Worm (Caenorhabditis elegans) whole organism, late embryonic: Measurements from ENCODE around the gene F53C11.9.

Source experiments
- C08G9.2 ChIP-seq: sonication (generic microtip); optimal IDR thresholded peaks from 2 replicates; lab custom pipeline; 2016; ENCODE audit warnings: mild to moderate bottlenecking, missing genetic modification characterization, moderate library complexity, missing compliant biosample characterization
- C38D4.7 ChIP-seq: fragments of 200-800 bp; sonication (Bioruptor generic); optimal IDR thresholded peaks from 2 replicates; lab custom pipeline; 2018; ENCODE audit warnings: mild to moderate bottlenecking, missing genetic modification characterization, moderate library complexity, missing compliant biosample characterization
- K09A11.1 ChIP-seq: sonication (generic microtip); optimal IDR thresholded peaks from 2 replicates; lab custom pipeline; 2017; ENCODE audit warnings: antibody characterized with exemption, mild to moderate bottlenecking, missing genetic modification characterization, missing compliant biosample characterization; ENCODE audit not compliant: insufficient read depth
- T23F11.4 ChIP-seq: fragments of 200-800 bp; sonication (Bioruptor generic); optimal IDR thresholded peaks from 2 replicates; lab custom pipeline; 2018; ENCODE audit warnings: mild to moderate bottlenecking, missing genetic modification characterization, missing compliant biosample characterization
- Y22D7AL.16 ChIP-seq: sonication (generic microtip); optimal IDR thresholded peaks from 2 replicates; lab custom pipeline; 2016; ENCODE audit warnings: missing genetic modification characterization, missing compliant biosample characterization
- ahr-1 ChIP-seq: sonication (generic microtip); optimal IDR thresholded peaks from 2 replicates; lab custom pipeline; 2016; ENCODE audit warnings: missing genetic modification characterization, missing compliant biosample characterization
- ceh-19 ChIP-seq: fragments of 200-800 bp; sonication (Bioruptor generic); optimal IDR thresholded peaks from 2 replicates; lab custom pipeline; 2018; ENCODE audit warnings: mild to moderate bottlenecking, missing genetic modification characterization, missing compliant biosample characterization
- ceh-22 ChIP-seq: sonication (generic microtip); optimal IDR thresholded peaks from 2 replicates; lab custom pipeline; 2017; ENCODE audit warnings: missing biosample characterization, missing genetic modification characterization
- ceh-24 ChIP-seq: sonication (generic microtip); optimal IDR thresholded peaks from 2 replicates; lab custom pipeline; 2016; ENCODE audit warnings: mild to moderate bottlenecking, missing genetic modification characterization, missing compliant biosample characterization
- ceh-48 ChIP-seq: sonication (generic microtip); optimal IDR thresholded peaks from 2 replicates; lab custom pipeline; 2016; ENCODE audit warnings: missing genetic modification characterization, inconsistent platforms, missing compliant biosample characterization
- ceh-9 ChIP-seq: sonication (generic microtip); optimal IDR thresholded peaks from 2 replicates; lab custom pipeline; 2016; ENCODE audit warnings: mild to moderate bottlenecking, missing genetic modification characterization, inconsistent platforms, missing compliant biosample characterization
- che-1 ChIP-seq: sonication (generic microtip); optimal IDR thresholded peaks from 2 replicates; lab custom pipeline; 2016; ENCODE audit warnings: mild to moderate bottlenecking, missing genetic modification characterization, missing compliant biosample characterization
- elt-4 ChIP-seq: sonication (generic microtip); optimal IDR thresholded peaks from 2 replicates; lab custom pipeline; 2016; ENCODE audit warnings: missing genetic modification characterization, missing compliant biosample characterization
- fax-1 ChIP-seq: sonication (generic microtip); optimal IDR thresholded peaks from 2 replicates; lab custom pipeline; 2016; ENCODE audit warnings: missing genotype, missing genetic modification characterization, missing compliant biosample characterization
- fkh-10 ChIP-seq: fragments of 150-350 bp; optimal IDR thresholded peaks from 2 replicates; lab custom pipeline; 2014; ENCODE audit warnings: missing biosample characterization, missing genetic modification reagents, missing genetic modification characterization
- gmeb-2 ChIP-seq: sonication (generic microtip); optimal IDR thresholded peaks from 2 replicates; lab custom pipeline; 2016; ENCODE audit warnings: missing genetic modification characterization, inconsistent platforms, missing compliant biosample characterization
- hlh-13 ChIP-seq: fragments of 200-800 bp; sonication (Bioruptor generic); optimal IDR thresholded peaks from 2 replicates; lab custom pipeline; 2018; ENCODE audit warnings: mild to moderate bottlenecking, missing genetic modification characterization, missing compliant biosample characterization
- hlh-30 ChIP-seq: sonication (generic microtip); optimal IDR thresholded peaks from 2 replicates; lab custom pipeline; 2017; ENCODE audit warnings: antibody characterized with exemption, missing genetic modification characterization, missing compliant biosample characterization; ENCODE audit not compliant: insufficient read depth
- hlh-6 ChIP-seq: sonication (generic microtip); optimal IDR thresholded peaks from 2 replicates; lab custom pipeline; 2016; ENCODE audit warnings: missing genotype, missing genetic modification characterization, missing compliant biosample characterization
- lim-6 ChIP-seq: sonication (generic microtip); optimal IDR thresholded peaks from 2 replicates; lab custom pipeline; 2016; ENCODE audit warnings: missing genetic modification characterization, missing compliant biosample characterization
- mec-3 ChIP-seq: sonication (generic microtip); optimal IDR thresholded peaks from 2 replicates; lab custom pipeline; 2016; ENCODE audit warnings: borderline replicate concordance, missing genetic modification characterization, missing compliant biosample characterization
- nhr-11 ChIP-seq: fragments of 150-350 bp; optimal IDR thresholded peaks from 2 replicates; lab custom pipeline; 2014; ENCODE audit warnings: missing biosample characterization, missing genetic modification characterization
- nhr-232 ChIP-seq: sonication (generic microtip); optimal IDR thresholded peaks from 2 replicates; lab custom pipeline; 2016; ENCODE audit warnings: missing genetic modification characterization, missing compliant biosample characterization
- odd-2 ChIP-seq: sonication (generic microtip); optimal IDR thresholded peaks from 2 replicates; lab custom pipeline; 2017; ENCODE audit warnings: antibody characterized with exemption, mild to moderate bottlenecking, missing genetic modification characterization, missing compliant biosample characterization
- pag-3 ChIP-seq: sonication (generic microtip); optimal IDR thresholded peaks from 2 replicates; lab custom pipeline; 2016; ENCODE audit warnings: missing compliant biosample characterization, missing genetic modification characterization, borderline replicate concordance
- pax-1 ChIP-seq: fragments of 150-350 bp; optimal IDR thresholded peaks from 2 replicates; lab custom pipeline; 2014; ENCODE audit warnings: missing biosample characterization, missing genetic modification characterization
- pha-2 ChIP-seq: sonication (generic microtip); optimal IDR thresholded peaks from 2 replicates; lab custom pipeline; 2017; ENCODE audit warnings: mild to moderate bottlenecking, missing genetic modification characterization, missing compliant biosample characterization
- pha-4 ChIP-seq: fragments of 150-350 bp; optimal IDR thresholded peaks from 2 replicates; lab custom pipeline; 2018; ENCODE audit warnings: missing biosample characterization, missing genetic modification reagents, missing genetic modification characterization
- pqm-1 ChIP-seq: sonication (generic microtip); optimal IDR thresholded peaks from 2 replicates; lab custom pipeline; 2016; ENCODE audit warnings: missing genetic modification characterization, missing compliant biosample characterization
- ref-2 ChIP-seq: sonication (generic microtip); optimal IDR thresholded peaks from 2 replicates; lab custom pipeline; 2016; ENCODE audit warnings: missing genetic modification characterization, missing compliant biosample characterization
- rnt-1 ChIP-seq: sonication (generic microtip); optimal IDR thresholded peaks from 2 replicates; lab custom pipeline; 2016; ENCODE audit warnings: missing genetic modification characterization, missing compliant biosample characterization
- sdc-2 ChIP-seq: sonication (generic microtip); optimal IDR thresholded peaks from 2 replicates; lab custom pipeline; 2016; ENCODE audit warnings: missing genotype, missing genetic modification characterization, missing compliant biosample characterization
- sox-2 ChIP-seq: fragments of 200-800 bp; sonication (Bioruptor generic); IDR thresholded peaks from 2 replicates; pipeline ENCODE4 v1.3.6; 2022; ENCODE audit warnings: missing genetic modification reagents, missing genetic modification characterization, missing compliant biosample characterization
- sox-4 ChIP-seq: sonication (generic microtip); optimal IDR thresholded peaks from 2 replicates; lab custom pipeline; 2017; ENCODE audit warnings: mild to moderate bottlenecking, missing genetic modification characterization, inconsistent platforms, missing compliant biosample characterization
- unc-3 ChIP-seq, 2 experiments: fragments of 200-800 bp in 1 of 2; sonication (Bioruptor generic) in 1 of 2; sonication (generic microtip) in 1 of 2; conservative IDR thresholded peaks in 1 of 2; optimal IDR thresholded peaks in 1 of 2; 2 replicates each; pipeline versions ENCODE4 v1.3.6 to Lab custom; 2016 to 2022; ENCODE audit warnings: missing compliant biosample characterization in 2 of 2, missing genetic modification characterization in 2 of 2, missing genetic modification reagents in 1 of 2
- unc-42 ChIP-seq: sonication (generic microtip); optimal IDR thresholded peaks from 2 replicates; lab custom pipeline; 2016; ENCODE audit warnings: missing genotype, missing genetic modification characterization, missing compliant biosample characterization
- unc-55 ChIP-seq: sonication (generic microtip); optimal IDR thresholded peaks from 2 replicates; lab custom pipeline; 2017; ENCODE audit warnings: missing biosample characterization, missing genetic modification reagents, missing genetic modification characterization
- unc-86 ChIP-seq: sonication (generic microtip); optimal IDR thresholded peaks from 2 replicates; lab custom pipeline; 2016; ENCODE audit warnings: missing genetic modification characterization, missing compliant biosample characterization
- zip-5 ChIP-seq: sonication (generic microtip); optimal IDR thresholded peaks from 2 replicates; lab custom pipeline; 2016; ENCODE audit warnings: missing genetic modification characterization, missing compliant biosample characterization

The F53C11.9 gene

DNA sequence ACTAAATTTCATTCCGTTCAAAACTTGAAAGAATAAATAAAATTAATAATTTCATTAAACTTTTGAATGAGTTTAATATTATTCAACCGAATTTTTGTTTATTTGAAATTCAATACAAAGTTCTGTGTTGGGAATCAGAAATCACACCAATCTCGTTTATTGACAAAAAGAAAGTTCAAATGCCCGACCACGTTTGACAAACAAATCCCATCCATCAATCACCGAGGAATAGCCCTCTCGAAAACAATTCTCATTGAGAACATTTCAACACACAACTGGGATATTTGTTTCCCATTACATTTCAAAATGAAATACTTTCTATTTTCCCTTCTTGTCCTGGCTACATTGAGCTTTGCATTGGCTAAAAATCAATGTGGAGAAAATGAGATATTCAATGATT lies at the start of gene F53C11.9:
F53C11.9 (plus strand) TSS at position 159 of the 400 bp plus-strand sequence.
- TF ChIP-seq mec-3 (tag; lab: Kevin White, UChicago) (no peak), fkh-10 (GFP tag; lab: Kevin White, UChicago) (no peak), pha-4 (tag; lab: Kevin White, UChicago) (no peak), unc-55 (GFP tag; lab: Kevin White, UChicago) (peak; percentile 17)

DNA sequence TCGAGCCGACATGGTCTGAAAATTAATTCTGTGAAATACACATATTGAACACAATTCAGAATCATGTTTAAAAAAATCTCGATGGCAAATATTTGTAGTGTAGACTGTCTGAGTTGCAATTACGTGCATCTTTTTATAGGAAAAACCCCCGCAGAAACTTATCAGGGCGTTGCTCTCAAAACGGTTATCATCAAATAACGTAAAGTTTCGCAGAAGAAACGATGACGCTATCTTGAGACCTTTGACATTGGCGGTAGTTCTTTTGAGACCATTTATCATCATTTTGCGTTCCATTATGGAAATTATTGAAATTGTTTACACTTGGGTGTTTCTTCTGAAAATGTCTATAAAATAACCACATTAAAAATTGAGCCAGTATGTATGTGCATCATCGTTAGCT lies 47.1 kb upstream of the F53C11.9 start, which contains the start of gene dct-17:
dct-17 (minus strand) TSS at position 23 of the 400 bp plus-strand sequence.
- no peak for TF ChIP-seq ceh-19
- no peak for TF ChIP-seq pax-1 (tag; lab: Kevin White, UChicago)
- TF ChIP-seq ceh-9 (tag; lab: Kevin White, UChicago): no peak
- TF ChIP-seq ref-2 (tag; lab: Kevin White, UChicago): no peak
- no peak for TF ChIP-seq T23F11.4
- TF ChIP-seq ahr-1 (tag; lab: Kevin White, UChicago): no peak
- TF ChIP-seq gmeb-2 (tag; lab: Kevin White, UChicago): no peak
- no peak for TF ChIP-seq elt-4 (tag; lab: Kevin White, UChicago)
- no peak for TF ChIP-seq ceh-48
- no peak for TF ChIP-seq lim-6 (tag; lab: Kevin White, UChicago)
- no peak for TF ChIP-seq pha-2 (tag; lab: Kevin White, UChicago)
- no peak for TF ChIP-seq fax-1 (tag; lab: Kevin White, UChicago)
- TF ChIP-seq unc-86 (tag; lab: Kevin White, UChicago): no peak
- no peak for TF ChIP-seq sdc-2 (tag; lab: Kevin White, UChicago)
- TF ChIP-seq nhr-11: no peak
- TF ChIP-seq Y22D7AL.16 (tag; lab: Kevin White, UChicago): no peak

DNA sequence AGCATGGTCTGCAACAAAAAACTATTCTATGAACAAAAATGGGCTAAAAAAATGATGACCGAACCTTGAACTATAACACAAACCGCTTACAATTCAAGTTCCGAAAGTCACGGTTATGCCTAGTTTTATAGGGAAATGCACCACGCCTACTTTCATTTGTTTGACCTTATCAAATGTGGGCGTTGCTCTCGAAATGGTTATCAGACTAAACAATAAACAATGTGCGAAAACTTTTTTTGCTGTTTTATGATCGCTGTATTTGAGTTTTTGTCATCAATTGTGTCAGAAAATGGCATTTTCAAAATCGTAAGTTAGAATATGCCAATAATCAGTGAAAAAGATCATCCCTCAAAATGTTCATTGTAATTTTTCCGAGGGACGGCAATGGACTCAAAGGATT lies 41.7 kb upstream of the F53C11.9 start, which contains the start of gene F35E12.6:
F35E12.6 (minus strand) TSS at position 101 of the 400 bp plus-strand sequence.
- TF ChIP-seq ceh-22 (tag; lab: Kevin White, UChicago) (no peak), hlh-6 (tag; lab: Kevin White, UChicago) (no peak), unc-42 (tag; lab: Kevin White, UChicago) (no peak), elt-4 (tag; lab: Kevin White, UChicago) (no peak), odd-2 (tag; lab: Kevin White, UChicago) (no peak), hlh-30 (tag; lab: Kevin White, UChicago) (no peak), unc-3 (GFP tag; conservative IDR thresholded peaks at IDR 0.05; lab: Robert Waterston, UW) (no peak), unc-3 (tag; optimal IDR thresholded peaks at IDR 0.05; lab: Kevin White, UChicago) (no peak), sox-2 (no peak), nhr-232 (tag; lab: Kevin White, UChicago) (no peak), K09A11.1 (tag; lab: Kevin White, UChicago) (no peak), ahr-1 (tag; lab: Kevin White, UChicago) (no peak), pax-1 (tag; lab: Kevin White, UChicago) (no peak), sox-4 (no peak), fkh-10 (GFP tag; lab: Kevin White, UChicago) (no peak), mec-3 (tag; lab: Kevin White, UChicago) (no peak), pag-3 (tag; lab: Kevin White, UChicago) (no peak), hlh-13 (no peak), pqm-1 (tag; lab: Kevin White, UChicago) (no peak), C08G9.2 (tag; lab: Kevin White, UChicago) (no peak), che-1 (no peak)

DNA sequence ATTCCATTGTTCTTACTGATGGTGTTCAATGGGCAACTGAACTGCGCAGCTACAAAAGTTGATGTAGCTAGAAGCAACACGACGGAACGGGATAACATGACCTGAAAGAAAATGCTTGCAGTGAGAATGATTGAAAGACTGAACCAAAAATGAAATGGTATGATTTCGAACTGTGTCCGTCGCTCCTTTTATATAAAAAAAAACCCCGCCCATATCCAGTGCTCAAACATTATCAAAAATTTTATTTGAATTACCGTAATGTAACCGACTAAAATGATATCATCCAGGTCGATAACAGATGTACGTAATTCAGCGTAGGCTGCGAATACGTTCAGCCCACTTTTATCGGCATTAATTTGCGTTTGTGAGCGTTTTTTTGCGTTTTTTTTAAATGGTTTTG lies 39.4 kb upstream of the F53C11.9 start, which contains the start of gene irg-5:
irg-5 (minus strand) TSS at position 101 of the 400 bp plus-strand sequence.
- TF ChIP-seq pax-1 (tag; lab: Kevin White, UChicago) (no peak), zip-5 (tag; lab: Kevin White, UChicago) (no peak), rnt-1 (no peak), T23F11.4 (no peak), hlh-6 (tag; lab: Kevin White, UChicago) (no peak), C38D4.7 (GFP tag; lab: Kevin White, UChicago) (no peak), lim-6 (tag; lab: Kevin White, UChicago) (no peak), ceh-24 (no peak)
